Fruit fly (Drosophila melanogaster) whole organism, embryonic: ENCODE measurements around the gene crq.

Source experiments
- CG10543 ChIP-seq: fragments of 200-800 bp; sonication (Bioruptor generic); optimal IDR thresholded peaks from 3 replicates; lab custom pipeline; 2017; ENCODE audit warnings: missing biosample characterization, mild to moderate bottlenecking, missing genetic modification characterization, moderate library complexity
- CG12659 ChIP-seq: fragments of 200-800 bp; sonication (Bioruptor generic); optimal IDR thresholded peaks from 3 replicates; lab custom pipeline; 2017; ENCODE audit warnings: mild to moderate bottlenecking, missing biosample characterization, missing genetic modification reagents, missing genetic modification characterization
- CG13296 ChIP-seq: fragments of 200-800 bp; sonication (Bioruptor generic); optimal IDR thresholded peaks from 3 replicates; lab custom pipeline; 2018; ENCODE audit warnings: missing biosample characterization, mild to moderate bottlenecking, missing genetic modification characterization
- CG13624 ChIP-seq: fragments of 200-800 bp; sonication (Bioruptor generic); optimal IDR thresholded peaks from 2 replicates; lab custom pipeline; 2016; ENCODE audit warnings: missing biosample characterization, missing genetic modification characterization
- CG15073 ChIP-seq: fragments of 200-800 bp; sonication (Bioruptor generic); optimal IDR thresholded peaks from 2 replicates; lab custom pipeline; 2016; ENCODE audit warnings: missing biosample characterization, missing genetic modification characterization
- CG1602 ChIP-seq: fragments of 200-800 bp; sonication (Bioruptor generic); optimal IDR thresholded peaks from 3 replicates; lab custom pipeline; 2016; ENCODE audit warnings: missing biosample characterization, missing genetic modification characterization
- CG16779 ChIP-seq: fragments of 200-800 bp; sonication (Bioruptor generic); IDR thresholded peaks from 2 replicates; pipeline ENCODE4 v1.3.6; 2022; ENCODE audit warnings: missing biosample characterization, missing genetic modification characterization
- CG17186 ChIP-seq: fragments of 200-800 bp; sonication (Bioruptor generic); optimal IDR thresholded peaks from 3 replicates; lab custom pipeline; 2017; ENCODE audit warnings: missing biosample characterization, missing genetic modification reagents, missing genetic modification characterization
- CG17385 ChIP-seq: fragments of 200-800 bp; sonication (Bioruptor generic); optimal IDR thresholded peaks from 3 replicates; lab custom pipeline; 2018; ENCODE audit warnings: missing biosample characterization, mild to moderate bottlenecking, missing genetic modification characterization
- CG18262 ChIP-seq: fragments of 200-800 bp; optimal IDR thresholded peaks from 3 replicates; lab custom pipeline; 2019; ENCODE audit warnings: missing biosample characterization, mild to moderate bottlenecking, missing genetic modification characterization, moderate library complexity
- CG2199 ChIP-seq: fragments of 200-800 bp; sonication (Bioruptor generic); IDR thresholded peaks from 3 replicates; pipeline ENCODE4 v1.3.6; 2022; ENCODE audit warnings: missing biosample characterization, missing genetic modification characterization
- CG31388 ChIP-seq: fragments of 200-800 bp; sonication (Bioruptor generic); optimal IDR thresholded peaks from 2 replicates; lab custom pipeline; 2016; ENCODE audit warnings: missing biosample characterization, missing genetic modification characterization
- CG34422 ChIP-seq: fragments of 200-800 bp; sonication (Bioruptor generic); IDR thresholded peaks from 3 replicates; pipeline ENCODE4 v1.3.6; 2022; ENCODE audit warnings: missing biosample characterization, missing genetic modification characterization
- CG43689 ChIP-seq: fragments of 200-800 bp; sonication (Bioruptor generic); IDR thresholded peaks from 2 replicates; pipeline ENCODE4 v1.3.6; 2022; ENCODE audit warnings: missing biosample characterization, missing genetic modification characterization
- CG4707 ChIP-seq: fragments of 200-800 bp; sonication (Bioruptor generic); optimal IDR thresholded peaks from 2 replicates; lab custom pipeline; 2018; ENCODE audit warnings: missing biosample characterization, mild to moderate bottlenecking, missing genetic modification characterization, moderate library complexity
- CG4854 ChIP-seq: fragments of 200-800 bp; sonication (Bioruptor generic); optimal IDR thresholded peaks from 2 replicates; lab custom pipeline; 2016; ENCODE audit warnings: missing biosample characterization, missing genetic modification characterization, inconsistent platforms
- CG6254 ChIP-seq: fragments of 200-800 bp; sonication (Bioruptor generic); optimal IDR thresholded peaks from 3 replicates; lab custom pipeline; 2017; ENCODE audit warnings: mild to moderate bottlenecking, missing biosample characterization, missing genetic modification reagents, missing genetic modification characterization
- CG7556 ChIP-seq: fragments of 200-800 bp; sonication (Bioruptor generic); optimal IDR thresholded peaks from 2 replicates; lab custom pipeline; 2017; ENCODE audit warnings: missing biosample characterization, mild to moderate bottlenecking, missing genetic modification characterization
- CG7987 ChIP-seq: fragments of 200-800 bp; sonication (Bioruptor generic); optimal IDR thresholded peaks from 2 replicates; lab custom pipeline; 2018; ENCODE audit warnings: missing biosample characterization, mild to moderate bottlenecking, missing genetic modification characterization, moderate library complexity
- Fer2 ChIP-seq: fragments of 200-800 bp; sonication (Bioruptor generic); optimal IDR thresholded peaks from 2 replicates; lab custom pipeline; 2018; ENCODE audit warnings: missing biosample characterization, mild to moderate bottlenecking, missing genetic modification characterization, moderate library complexity
- Hr39 ChIP-seq: fragments of >200 bp; optimal IDR thresholded peaks from 2 replicates; lab custom pipeline; 2017
- Max ChIP-seq: fragments of 200-800 bp; sonication (Bioruptor generic); optimal IDR thresholded peaks from 2 replicates; lab custom pipeline; 2016; ENCODE audit warnings: missing biosample characterization, mild to moderate bottlenecking, missing genetic modification characterization
- Meics ChIP-seq: fragments of 200-800 bp; sonication (Bioruptor generic); optimal IDR thresholded peaks from 2 replicates; lab custom pipeline; 2017; ENCODE audit warnings: missing biosample characterization, mild to moderate bottlenecking, missing genetic modification characterization
- Mrtf ChIP-seq: fragments of 200-800 bp; sonication (Bioruptor generic); IDR thresholded peaks from 3 replicates; pipeline ENCODE4 v1.3.6; 2022; ENCODE audit warnings: missing biosample characterization, missing genetic modification characterization
- Opbp ChIP-seq: fragments of 200-800 bp; sonication (Bioruptor generic); IDR thresholded peaks from 3 replicates; pipeline ENCODE4 v1.3.6; 2022; ENCODE audit warnings: missing biosample characterization, missing genetic modification characterization; ENCODE audit not compliant: partially characterized antibody
- Sin3A ChIP-seq: fragments of >200 bp; optimal IDR thresholded peaks from 2 replicates; lab custom pipeline; 2018
- Usf ChIP-seq: fragments of 200-800 bp; sonication (Bioruptor generic); optimal IDR thresholded peaks from 2 replicates; lab custom pipeline; 2017; ENCODE audit warnings: missing genotype, missing biosample characterization, missing genetic modification characterization
- Xbp1 ChIP-seq: fragments of 200-800 bp; sonication (Bioruptor generic); optimal IDR thresholded peaks from 3 replicates; lab custom pipeline; 2016; ENCODE audit warnings: missing biosample characterization, mild to moderate bottlenecking, missing genetic modification characterization
- al ChIP-seq: fragments of 200-800 bp; sonication (Bioruptor generic); IDR thresholded peaks from 2 replicates; pipeline ENCODE4 v1.3.6; 2022; ENCODE audit warnings: missing biosample characterization, missing genetic modification characterization
- az2 ChIP-seq: fragments of 200-800 bp; sonication (Bioruptor generic); optimal IDR thresholded peaks from 3 replicates; lab custom pipeline; 2016; ENCODE audit warnings: missing biosample characterization, missing genetic modification characterization
- bbx ChIP-seq: fragments of 200-800 bp; sonication (Bioruptor generic); IDR thresholded peaks from 2 replicates; pipeline ENCODE4 v1.3.6; 2022; ENCODE audit warnings: missing biosample characterization, missing genetic modification characterization; ENCODE audit not compliant: partially characterized antibody
- chm ChIP-seq: fragments of 200-800 bp; sonication (Bioruptor generic); IDR thresholded peaks from 2 replicates; pipeline ENCODE4 v1.3.6; 2022; ENCODE audit warnings: missing biosample characterization, missing genetic modification characterization
- corto ChIP-seq: fragments of 200-800 bp; sonication (Bioruptor generic); optimal IDR thresholded peaks from 2 replicates; lab custom pipeline; 2016; ENCODE audit warnings: missing biosample characterization, mild to moderate bottlenecking, missing genetic modification characterization, moderate library complexity
- en ChIP-seq: fragments of 200-800 bp; sonication (Bioruptor generic); optimal IDR thresholded peaks from 2 replicates; lab custom pipeline; 2016; ENCODE audit warnings: missing biosample characterization, missing genetic modification characterization
- gfzf ChIP-seq: fragments of 200-800 bp; sonication (Bioruptor generic); optimal IDR thresholded peaks from 2 replicates; lab custom pipeline; 2016; ENCODE audit warnings: missing biosample characterization, mild to moderate bottlenecking, missing genetic modification characterization, moderate library complexity
- grau ChIP-seq: fragments of 200-800 bp; optimal IDR thresholded peaks from 3 replicates; lab custom pipeline; 2019; ENCODE audit warnings: missing biosample characterization, mild to moderate bottlenecking, missing genetic modification characterization, moderate library complexity
- h ChIP-seq: fragments of >200 bp; optimal IDR thresholded peaks from 2 replicates; lab custom pipeline; 2017
- ind ChIP-seq: fragments of 200-800 bp; sonication (Bioruptor generic); optimal IDR thresholded peaks from 3 replicates; lab custom pipeline; 2016; ENCODE audit warnings: missing biosample characterization, missing genetic modification characterization
- jing ChIP-seq: fragments of 200-800 bp; sonication (Bioruptor generic); optimal IDR thresholded peaks from 2 replicates; lab custom pipeline; 2018; ENCODE audit warnings: missing biosample characterization, mild to moderate bottlenecking, missing genetic modification characterization
- lilli ChIP-seq: fragments of 200-800 bp; sonication (Bioruptor generic); optimal IDR thresholded peaks from 3 replicates; lab custom pipeline; 2016; ENCODE audit warnings: missing biosample characterization, missing genetic modification characterization
- odd ChIP-seq: fragments of 200-800 bp; sonication (Bioruptor generic); optimal IDR thresholded peaks from 2 replicates; lab custom pipeline; 2017; ENCODE audit warnings: missing biosample characterization, mild to moderate bottlenecking, missing genetic modification characterization
- onecut ChIP-seq: fragments of 200-800 bp; sonication (Bioruptor generic); IDR thresholded peaks from 2 replicates; pipeline ENCODE4 v1.3.6; 2022; ENCODE audit warnings: missing biosample characterization, missing genetic modification characterization
- org-1 ChIP-seq: fragments of 200-800 bp; sonication (Bioruptor generic); optimal IDR thresholded peaks from 2 replicates; lab custom pipeline; 2017; ENCODE audit warnings: missing biosample characterization, missing genetic modification characterization
- p53 ChIP-seq: fragments of 200-800 bp; sonication (Bioruptor generic); optimal IDR thresholded peaks from 2 replicates; lab custom pipeline; 2016; ENCODE audit warnings: missing biosample characterization, missing genetic modification characterization
- pita ChIP-seq: fragments of 200-800 bp; sonication (Bioruptor generic); optimal IDR thresholded peaks from 2 replicates; lab custom pipeline; 2017; ENCODE audit warnings: missing biosample characterization, mild to moderate bottlenecking, missing genetic modification characterization
- repo ChIP-seq: fragments of 200-800 bp; sonication (Bioruptor generic); optimal IDR thresholded peaks from 2 replicates; lab custom pipeline; 2016; ENCODE audit warnings: missing biosample characterization, missing genetic modification characterization
- sens ChIP-seq: fragments of 200-800 bp; sonication (Bioruptor generic); peaks from one replicate; lab custom pipeline; 2016; ENCODE audit warnings: missing biosample characterization, missing genetic modification characterization
- slou ChIP-seq: fragments of 200-800 bp; sonication (Bioruptor generic); optimal IDR thresholded peaks from 3 replicates; lab custom pipeline; 2016; ENCODE audit warnings: missing biosample characterization, missing genetic modification characterization
- tio ChIP-seq: fragments of 200-800 bp; sonication (Bioruptor generic); optimal IDR thresholded peaks from 2 replicates; lab custom pipeline; 2017; ENCODE audit warnings: missing biosample characterization, missing genetic modification characterization, inconsistent platforms
- twi ChIP-seq: fragments of 200-800 bp; optimal IDR thresholded peaks from 2 replicates; lab custom pipeline; 2019; ENCODE audit warnings: missing biosample characterization, mild to moderate bottlenecking, missing genetic modification characterization, moderate library complexity
- tx ChIP-seq: fragments of 200-800 bp; sonication (Bioruptor generic); optimal IDR thresholded peaks from 2 replicates; lab custom pipeline; 2016; ENCODE audit warnings: missing biosample characterization, missing genetic modification characterization
- usp ChIP-seq: fragments of >200 bp; optimal IDR thresholded peaks from 2 replicates; lab custom pipeline; 2017; ENCODE audit warnings: missing biosample characterization, missing genetic modification characterization
- zfh1 ChIP-seq: fragments of 200-800 bp; sonication (Bioruptor generic); IDR thresholded peaks from 3 replicates; pipeline ENCODE4 v1.3.6; 2022; ENCODE audit warnings: missing biosample characterization, missing genetic modification characterization

crq gene

DNA sequence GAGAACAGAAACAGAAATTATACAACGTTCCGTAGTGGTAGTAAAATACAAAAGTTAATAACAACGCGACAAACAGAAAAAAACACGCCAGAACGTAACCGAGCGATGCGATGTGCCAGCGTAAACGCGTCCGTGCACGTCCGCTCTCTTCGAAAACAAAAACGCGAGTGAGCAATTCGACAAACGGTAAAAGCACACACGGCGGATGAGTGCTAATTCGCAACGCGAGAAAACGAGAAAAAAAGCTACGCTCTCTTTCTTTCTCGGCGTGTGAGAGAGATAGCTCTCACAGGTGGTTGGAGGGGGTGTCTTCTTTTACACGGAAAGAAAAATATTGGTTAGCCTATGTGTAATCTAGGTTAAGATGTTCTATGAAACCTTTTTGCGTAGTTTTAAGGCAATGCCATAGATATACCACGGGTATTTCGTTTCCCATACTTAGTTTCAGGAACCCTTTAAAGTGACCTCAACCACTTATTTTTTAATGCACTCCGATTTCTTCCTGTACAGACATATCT is 19.3 kb upstream of the crq start, which contains the start of gene CG4297 (continued):
- TF ChIP-seq en (GFP tag; lab: Kevin White, UChicago) (peak; percentile 88), CG13296 (GFP tag; lab: Kevin White, UChicago) (peak; percentile 94), CG2199 (GFP tag; lab: Robert Waterston, UW) (no peak), usp (GFP tag; lab: Kevin White, UChicago) (no peak), jing (GFP tag; lab: Kevin White, UChicago) (peak; percentile 87), al (GFP tag; lab: Robert Waterston, UW) (no peak), CG12659 (GFP tag; lab: Kevin White, UChicago) (peak; percentile 95), zfh1 (no peak), Xbp1 (peak; percentile 94), Fer2 (peak; percentile 75), grau (peak; percentile 92), az2 (GFP tag; lab: Kevin White, UChicago) (peak; percentile 94), corto (GFP tag; lab: Kevin White, UChicago) (peak; percentile 45), CG7987 (GFP tag; lab: Kevin White, UChicago) (peak; percentile 85), Opbp (GFP tag; lab: Robert Waterston, UW) (no peak), twi (tag; lab: Kevin White, UChicago) (peak; percentile 73), CG43689 (GFP tag; lab: Robert Waterston, UW) (no peak), Hr39 (no peak), CG10543 (GFP tag; lab: Kevin White, UChicago) (peak; percentile 89), p53 (GFP tag; lab: Kevin White, UChicago) (peak; percentile 96), CG15073 (peak; percentile 68), Usf (GFP tag; lab: Kevin White, UChicago) (peak; percentile 78), CG16779 (GFP tag; lab: Robert Waterston, UW) (no peak), CG7556 (GFP tag; lab: Kevin White, UChicago) (peak; percentile 92), CG6254 (GFP tag; lab: Kevin White, UChicago) (peak; percentile 93), CG1602 (GFP tag; lab: Kevin White, UChicago) (peak; percentile 91), pita (GFP tag; lab: Kevin White, UChicago) (no peak), CG17385 (GFP tag; lab: Kevin White, UChicago) (peak; percentile 86), repo (GFP tag; lab: Kevin White, UChicago) (peak; percentile 94), chm (GFP tag; lab: Robert Waterston, UW) (no peak), bbx (GFP tag; lab: Robert Waterston, UW) (no peak), CG13624 (GFP tag; lab: Kevin White, UChicago) (peak; percentile 96), gfzf (GFP tag; lab: Kevin White, UChicago) (no peak), CG4854 (GFP tag; lab: Kevin White, UChicago) (peak; percentile 90), org-1 (GFP tag; lab: Kevin White, UChicago) (peak; percentile 93), odd (GFP tag; lab: Kevin White, UChicago) (peak; percentile 92), tio (GFP tag; lab: Kevin White, UChicago) (peak; percentile 83), Max (GFP tag; lab: Kevin White, UChicago) (peak; percentile 92), onecut (GFP tag; lab: Robert Waterston, UW) (peak; percentile 88), CG31388 (GFP tag; lab: Kevin White, UChicago) (peak; percentile 80), CG17186 (GFP tag; lab: Kevin White, UChicago) (peak; percentile 83), ind (GFP tag; lab: Kevin White, UChicago) (peak; percentile 94), Meics (peak; percentile 94), CG34422 (GFP tag; lab: Robert Waterston, UW) (no peak), Sin3A (lab: Kevin White, UChicago) (no peak), CG4707 (GFP tag; lab: Kevin White, UChicago) (peak; percentile 86), h (lab: Kevin White, UChicago) (no peak), tx (GFP tag; lab: Kevin White, UChicago) (peak; percentile 93), Mrtf (no peak), slou (peak; percentile 83), lilli (GFP tag; lab: Kevin White, UChicago) (peak; percentile 95), CG18262 (tag; lab: Kevin White, UChicago) (peak; percentile 93), sens (GFP tag; lab: Kevin White, UChicago) (peak; percentile 98)
